Fruit fly (Drosophila melanogaster): ENCODE results near the gene CG42553.

DNA sequence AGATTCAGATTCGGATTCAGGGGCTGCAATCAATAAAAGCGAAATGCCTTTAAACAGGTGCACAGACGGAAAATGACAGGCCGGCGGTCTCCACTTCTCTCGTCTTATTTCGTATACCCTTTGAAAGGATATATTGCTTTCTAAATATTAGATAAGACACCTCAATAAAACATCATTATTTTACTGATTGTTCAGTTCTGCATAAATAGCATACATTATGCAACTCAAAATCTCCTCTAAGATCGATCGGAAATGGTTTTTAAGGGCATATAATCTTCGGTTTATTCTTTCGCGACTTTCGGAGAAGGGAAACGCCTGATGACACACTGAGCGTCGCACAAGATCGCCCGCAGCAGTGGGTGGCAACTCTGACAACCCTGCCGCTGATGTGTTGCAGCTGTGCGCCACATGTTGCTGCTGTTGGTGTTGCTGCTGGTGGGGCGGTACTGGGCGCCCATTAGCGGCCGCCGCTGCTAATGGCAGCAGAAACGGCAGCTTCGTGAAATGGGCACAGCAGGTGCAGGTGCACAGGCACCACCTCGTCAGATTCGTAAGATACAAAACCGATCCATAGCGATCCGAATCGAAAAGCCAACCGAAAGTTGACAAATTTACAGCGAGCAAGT lies 48.1 kb upstream of the CG42553 start:
- TF ChIP-seq Hr78 (GFP tag; optimal IDR thresholded peaks at IDR 0.05) (no peak), GATAd (GFP tag; optimal IDR thresholded peaks at IDR 0.05) (no peak), usp (GFP tag; optimal IDR thresholded peaks at IDR 0.05) (no peak), foxo (GFP tag; optimal IDR thresholded peaks at IDR 0.05) (peak in 1 of 2 experiments; percentile 69)

Measured in whole organism, wandering third instar larva.